Worm (Caenorhabditis elegans): Measurements from ENCODE around the gene syg-1.

The syg-1 gene

DNA sequence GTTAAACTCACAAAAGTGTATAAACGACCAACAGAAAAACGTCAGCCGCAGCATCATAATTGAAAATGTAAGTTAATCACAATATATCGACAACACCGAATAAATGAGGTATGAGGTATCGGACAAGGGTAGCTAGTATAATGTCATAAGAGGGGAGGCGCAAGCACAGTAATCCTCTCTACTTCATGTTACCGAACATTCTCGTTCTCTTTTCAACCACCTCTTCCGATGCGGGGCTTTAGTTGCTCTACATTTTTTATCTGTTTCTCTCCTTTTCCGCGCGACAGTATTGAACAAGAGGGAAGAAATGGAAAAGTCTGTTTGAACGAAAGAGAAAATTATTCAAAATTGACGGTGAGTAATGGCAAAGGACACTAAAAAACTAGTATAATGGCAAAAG, 39.3 kb downstream of the syg-1 start, which contains the start of gene R04B3.3:
TSS of gene R04B3.3 (minus strand) at position 101 of the 400 bp plus-strand sequence.
- TF ChIP-seq nhr-11 (tag; optimal IDR thresholded peaks at IDR 0.05) (no peak), elt-3 (tag; optimal IDR thresholded peaks at IDR 0.05) (no peak), hpl-2 (GFP tag; optimal IDR thresholded peaks at IDR 0.05) (no peak)

DNA sequence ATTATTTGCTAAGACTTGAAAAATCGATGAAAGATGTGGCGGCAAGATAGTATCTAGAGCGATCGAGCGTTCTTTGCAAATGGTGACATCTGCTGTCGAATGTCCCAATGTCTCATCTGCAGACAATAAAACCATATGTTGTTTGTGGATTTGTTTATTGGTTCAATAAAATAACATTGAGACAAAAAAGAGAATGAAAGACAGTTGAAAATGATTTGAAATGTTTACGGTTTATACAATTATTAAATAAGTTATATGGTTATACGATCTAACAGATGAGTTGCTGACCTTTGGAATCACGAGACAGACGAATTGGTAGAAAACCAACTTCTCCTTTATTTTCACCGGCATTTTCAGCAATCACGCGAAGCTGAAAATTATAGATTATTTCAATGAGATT, 41.5 kb downstream of the syg-1 start, which contains the start of gene R04B3.2:
TSS of gene R04B3.2 (minus strand) at position 101 of the 400 bp plus-strand sequence.
- TF ChIP-seq Y116A8C.19 (tag; optimal IDR thresholded peaks at IDR 0.05; ENCODE audit: borderline replicate concordance) (no peak), irx-1 (tag; optimal IDR thresholded peaks at IDR 0.05) (no peak), nhr-11 (tag; optimal IDR thresholded peaks at IDR 0.05) (no peak), snu-23 (GFP tag; optimal IDR thresholded peaks at IDR 0.05) (no peak), elt-2 (tag; optimal IDR thresholded peaks at IDR 0.05) (no peak), mdl-1 (tag; optimal IDR thresholded peaks at IDR 0.05) (no peak), nhr-85 (tag) (no peak), nhr-19 (GFP tag; conservative IDR thresholded peaks at IDR 0.05) (no peak), lin-14 (GFP tag; optimal IDR thresholded peaks at IDR 0.05) (no peak), unc-98 (GFP tag; IDR thresholded peaks at IDR 0.05) (no peak), efl-3 (GFP tag; optimal IDR thresholded peaks at IDR 0.05) (no peak), aly-2 (tag; optimal IDR thresholded peaks at IDR 0.05) (no peak), pqm-1 (tag; optimal IDR thresholded peaks at IDR 0.05) (no peak), dsc-1 (tag; optimal IDR thresholded peaks at IDR 0.05) (no peak), fkh-8 (tag; optimal IDR thresholded peaks at IDR 0.05) (no peak), hlh-4 (tag; optimal IDR thresholded peaks at IDR 0.05) (no peak)

- TF ChIP-seq zag-1 (tag; optimal IDR thresholded peaks at IDR 0.05) (no peak), unc-86 (tag; optimal IDR thresholded peaks at IDR 0.05) (no peak), nhr-76 (tag; optimal IDR thresholded peaks at IDR 0.05) (no peak), mep-1 (tag; optimal IDR thresholded peaks at IDR 0.05) (no peak), egl-27 (tag; optimal IDR thresholded peaks at IDR 0.05) (no peak), blmp-1 (tag; optimal IDR thresholded peaks at IDR 0.05) (peak; percentile 58), nhr-28 (tag; optimal IDR thresholded peaks at IDR 0.05) (no peak), C16A3.4 (tag; optimal IDR thresholded peaks at IDR 0.05) (no peak), ceh-63 (GFP tag; optimal IDR thresholded peaks at IDR 0.05) (no peak)
Measured at ce11 chrX:2471303-2471702, 43.8 kb downstream of the syg-1 start, which contains the start of gene R04B3.1. Gene R04B3.1, minus strand, starts transcription at chrX:2471403.

ce11 chrX:2464064-2464463, 51.1 kb downstream of the syg-1 start:
- TF ChIP-seq nhr-71 (tag; optimal IDR thresholded peaks at IDR 0.05) (peak; percentile 59), jun-1 (tag; optimal IDR thresholded peaks at IDR 0.05) (no peak), ceh-8 (GFP tag; optimal IDR thresholded peaks at IDR 0.05) (peak; percentile 79), ceh-88 (GFP tag; IDR thresholded peaks at IDR 0.05) (peak; percentile 36; the same call in 1 of the 2 replicates), egl-13 (tag; optimal IDR thresholded peaks at IDR 0.05) (no peak), ceh-63 (GFP tag; optimal IDR thresholded peaks at IDR 0.05) (peak; percentile 28), unc-86 (tag; optimal IDR thresholded peaks at IDR 0.05) (peak; percentile 24), xbp-1 (tag; optimal IDR thresholded peaks at IDR 0.05) (peak; percentile 1), ceh-82 (tag; optimal IDR thresholded peaks at IDR 0.05) (no peak), hlh-17 (GFP tag; optimal IDR thresholded peaks at IDR 0.05; ENCODE audit: borderline replicate concordance) (no peak), swsn-7 (tag; optimal IDR thresholded peaks at IDR 0.05) (peak; percentile 27), dsc-1 (tag; optimal IDR thresholded peaks at IDR 0.05) (peak; percentile 36), nhr-47 (tag; optimal IDR thresholded peaks at IDR 0.05) (peak; percentile 63), lin-14 (GFP tag; optimal IDR thresholded peaks at IDR 0.05) (peak; percentile 83)
